Worm (Caenorhabditis elegans) whole organism, L4/young adult: ENCODE measurements around the gene srab-20.

ENCODE experiments used
- W03F9.2 ChIP-seq: fragments of 150-350 bp; optimal IDR thresholded peaks from 2 replicates; lab custom pipeline; 2014; ENCODE audit warnings: missing biosample characterization, missing genetic modification characterization
- dao-5 ChIP-seq: sonication (generic microtip); optimal IDR thresholded peaks from 2 replicates; lab custom pipeline; 2016; ENCODE audit warnings: missing genotype, missing genetic modification characterization, moderate library complexity, missing compliant biosample characterization
- him-1 ChIP-seq: sonication (generic microtip); optimal IDR thresholded peaks from 2 replicates; lab custom pipeline; 2016; ENCODE audit warnings: missing genotype, missing genetic modification reagents, missing genetic modification characterization, missing compliant biosample characterization

DNA sequence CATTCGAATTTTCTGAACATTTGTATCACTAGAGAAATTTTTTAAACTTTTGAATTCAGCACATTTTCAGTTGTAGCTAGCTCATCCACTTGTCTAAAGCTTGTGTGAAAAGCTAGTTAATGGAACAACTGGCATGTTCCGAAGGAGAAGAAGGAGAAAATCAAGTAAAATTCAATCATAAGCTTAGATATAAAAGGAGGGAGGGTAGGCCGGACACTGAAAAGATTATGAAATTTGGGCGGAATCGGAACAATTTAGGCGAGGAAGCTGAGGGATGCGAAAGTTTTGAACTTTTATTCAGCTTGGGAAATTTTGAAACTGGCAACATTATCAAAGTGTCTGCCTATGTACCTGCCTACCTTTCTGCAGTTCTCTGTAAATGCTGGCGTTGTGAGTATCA lies 23.7 kb downstream of the srab-20 start:
- no peak for TF ChIP-seq W03F9.2 (tag; lab: Kevin White, UChicago)
- no peak for TF ChIP-seq dao-5
- TF ChIP-seq him-1, result no peak
